Worm (Caenorhabditis elegans): ENCODE measurements around the gene hlh-31.

DNA sequence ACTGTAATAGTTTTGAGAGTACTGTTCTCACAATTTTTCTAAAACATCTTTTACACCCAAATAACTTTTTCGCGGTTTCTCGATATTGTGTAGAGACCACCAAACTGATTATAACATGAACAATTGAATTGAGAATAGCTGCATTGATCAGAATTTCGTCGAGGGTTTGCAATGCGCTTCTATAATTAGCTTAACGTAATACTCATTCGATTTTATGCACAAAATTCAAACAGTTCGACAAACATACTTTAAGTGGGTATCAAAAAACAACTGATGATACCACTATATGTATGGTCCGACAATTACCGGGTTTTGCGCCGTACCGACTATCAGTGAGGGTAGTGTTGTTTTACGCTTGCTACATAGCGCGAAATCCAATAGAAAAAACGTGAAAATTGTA lies 20.6 kb upstream of the hlh-31 start:
- no peak for TF ChIP-seq elt-3 (tag; optimal IDR thresholded peaks at IDR 0.05)
- no peak for TF ChIP-seq ama-1 (optimal IDR thresholded peaks at IDR 0.05)
- TF ChIP-seq nhr-76 (tag; optimal IDR thresholded peaks at IDR 0.05) = no peak
- TF ChIP-seq nhr-28 (tag; optimal IDR thresholded peaks at IDR 0.05) = no peak
- TF ChIP-seq pqm-1 (tag; optimal IDR thresholded peaks at IDR 0.05) = no peak
- no peak for TF ChIP-seq tbx-2 (tag; optimal IDR thresholded peaks at IDR 0.05)
- no peak for TF ChIP-seq fkh-10 (GFP tag; optimal IDR thresholded peaks at IDR 0.05)
- TF ChIP-seq mdl-1 (tag; optimal IDR thresholded peaks at IDR 0.05) = no peak
- no peak for TF ChIP-seq daf-12 (tag; optimal IDR thresholded peaks at IDR 0.05)
- TF ChIP-seq nhr-77 (tag; optimal IDR thresholded peaks at IDR 0.05) = no peak
- TF ChIP-seq aly-2 (tag; optimal IDR thresholded peaks at IDR 0.05) = no peak

Data from whole organism, L3 larva.